Fruit fly (Drosophila melanogaster) Kc167 (cell line): ENCODE measurements around the gene CG15429.

Source experiments
- Myc ChIP-seq: fragments of >200 bp; optimal IDR thresholded peaks from 2 replicates; lab custom pipeline; 2017; ENCODE audit warnings: missing external identifiers
- insv ChIP-seq: fragments of >200 bp; optimal IDR thresholded peaks from 3 replicates; lab custom pipeline; 2018; ENCODE audit warnings: missing external identifiers
- ttk ChIP-seq: sonication (Bioruptor generic); optimal IDR thresholded peaks from 2 replicates; lab custom pipeline; 2017; ENCODE audit warnings: missing external identifiers

dm6 chr2L:4360882-4361281, 8.1 kb downstream of the CG15429 start:
- TF ChIP-seq insv (lab: Kevin White, UChicago) (no peak), ttk (lab: Kevin White, UChicago) (no peak), Myc (lab: Kevin White, UChicago) (no peak)
